Worm (Caenorhabditis elegans): ENCODE data around the gene Y49F6C.7.

- TF ChIP-seq lir-1 (GFP tag; conservative IDR thresholded peaks at IDR 0.05) = no peak
- TF ChIP-seq mxl-1 (tag; optimal IDR thresholded peaks at IDR 0.05) = no peak
- no peak for TF ChIP-seq unc-62 (GFP tag; optimal IDR thresholded peaks at IDR 0.05)
- no peak for TF ChIP-seq zim-3 (tag; optimal IDR thresholded peaks at IDR 0.05)
- no peak for TF ChIP-seq dpl-1 (GFP tag; optimal IDR thresholded peaks at IDR 0.05)
- TF ChIP-seq rec-8 (tag; optimal IDR thresholded peaks at IDR 0.05) = no peak
- no peak for TF ChIP-seq snpc-4 (GFP tag; optimal IDR thresholded peaks at IDR 0.05)
- TF ChIP-seq snpc-4 (tag; optimal IDR thresholded peaks at IDR 0.05) = no peak
- TF ChIP-seq lin-35 (GFP tag; optimal IDR thresholded peaks at IDR 0.05) = no peak
- TF ChIP-seq pha-4 (tag; optimal IDR thresholded peaks at IDR 0.05) = no peak
- no peak for TF ChIP-seq lin-40 (tag; optimal IDR thresholded peaks at IDR 0.05)
- no peak for TF ChIP-seq tbp1 (GFP tag; optimal IDR thresholded peaks at IDR 0.05)
Measured at ce11 chrII:3378275-3378674, 10.3 kb upstream of the Y49F6C.7 start, which contains the start of gene Y49F6C.2.

Data from whole organism, young adult.